Fruit fly (Drosophila melanogaster) whole organism, embryonic: ENCODE results near the gene glu.

Experiments used
- Adf1 ChIP-seq: fragments of 200-800 bp; sonication (Bioruptor generic); IDR thresholded peaks from 2 replicates; pipeline ENCODE4 v1.3.6; 2022; ENCODE audit warnings: missing biosample characterization, missing genetic modification characterization
- Atf-2 ChIP-seq: fragments of 200-800 bp; sonication (Bioruptor generic); optimal IDR thresholded peaks from 2 replicates; lab custom pipeline; 2016; ENCODE audit warnings: missing biosample characterization, missing genetic modification characterization
- Bteb2 ChIP-seq: fragments of 200-800 bp; sonication (Bioruptor generic); optimal IDR thresholded peaks from 2 replicates; lab custom pipeline; 2016; ENCODE audit warnings: missing biosample characterization, missing genetic modification characterization
- CG10543 ChIP-seq: fragments of 200-800 bp; sonication (Bioruptor generic); optimal IDR thresholded peaks from 3 replicates; lab custom pipeline; 2017; ENCODE audit warnings: missing biosample characterization, mild to moderate bottlenecking, missing genetic modification characterization, moderate library complexity
- CG13624 ChIP-seq: fragments of 200-800 bp; sonication (Bioruptor generic); optimal IDR thresholded peaks from 2 replicates; lab custom pipeline; 2016; ENCODE audit warnings: missing biosample characterization, missing genetic modification characterization
- CG16863 ChIP-seq: fragments of 200-800 bp; sonication (Bioruptor generic); optimal IDR thresholded peaks from 3 replicates; lab custom pipeline; 2016; ENCODE audit warnings: missing biosample characterization, missing genetic modification characterization
- CG1792 ChIP-seq: fragments of 200-800 bp; sonication (Bioruptor generic); optimal IDR thresholded peaks from 2 replicates; lab custom pipeline; 2016; ENCODE audit warnings: missing biosample characterization, missing genetic modification characterization
- CG1832 ChIP-seq: fragments of 200-800 bp; sonication (Bioruptor generic); optimal IDR thresholded peaks from 2 replicates; lab custom pipeline; 2017; ENCODE audit warnings: missing biosample characterization, mild to moderate bottlenecking, missing genetic modification characterization, inconsistent platforms
- CG18619 ChIP-seq: fragments of 200-800 bp; sonication (Bioruptor generic); optimal IDR thresholded peaks from 3 replicates; lab custom pipeline; 2017; ENCODE audit warnings: missing biosample characterization, mild to moderate bottlenecking, missing genetic modification characterization
- CG2120 ChIP-seq: fragments of 200-800 bp; sonication (Bioruptor generic); optimal IDR thresholded peaks from 3 replicates; lab custom pipeline; 2016; ENCODE audit warnings: missing biosample characterization, missing genetic modification characterization
- CG2889 ChIP-seq: fragments of 200-800 bp; sonication (Bioruptor generic); IDR thresholded peaks from 3 replicates; pipeline ENCODE4 v1.3.6; 2022; ENCODE audit warnings: missing biosample characterization, missing genetic modification characterization
- CG42726 ChIP-seq: fragments of 200-800 bp; sonication (Bioruptor generic); IDR thresholded peaks from 2 replicates; pipeline ENCODE4 v1.3.6; 2022; ENCODE audit warnings: missing biosample characterization, missing genetic modification characterization; ENCODE audit not compliant: partially characterized antibody
- CG4360 ChIP-seq: fragments of 200-800 bp; sonication (Bioruptor generic); IDR thresholded peaks from 2 replicates; pipeline ENCODE4 v1.3.6; 2022; ENCODE audit warnings: missing biosample characterization, missing genetic modification characterization
- CG5180 ChIP-seq: fragments of 200-800 bp; sonication (Bioruptor generic); optimal IDR thresholded peaks from 3 replicates; lab custom pipeline; 2017; ENCODE audit warnings: missing biosample characterization, missing genetic modification characterization, mild to moderate bottlenecking, moderate library complexity, missing genetic modification reagents
- CG6689 ChIP-seq: fragments of 200-800 bp; sonication (Bioruptor generic); IDR thresholded peaks from 2 replicates; pipeline ENCODE4 v1.3.6; 2022; ENCODE audit warnings: missing biosample characterization, missing genetic modification characterization
- CG7786 ChIP-seq: fragments of 200-800 bp; sonication (Bioruptor generic); optimal IDR thresholded peaks from 2 replicates; lab custom pipeline; 2016; ENCODE audit warnings: missing biosample characterization, missing genetic modification characterization
- CG8924 ChIP-seq: fragments of 200-800 bp; optimal IDR thresholded peaks from 3 replicates; lab custom pipeline; 2019; ENCODE audit warnings: missing biosample characterization, mild to moderate bottlenecking, missing genetic modification characterization, moderate library complexity
- CG9932 ChIP-seq: fragments of 200-800 bp; sonication (Bioruptor generic); IDR thresholded peaks from 2 replicates; pipeline ENCODE4 v1.3.6; 2022; ENCODE audit warnings: missing biosample characterization, missing genetic modification characterization
- Ets65A ChIP-seq: fragments of 200-800 bp; sonication (Bioruptor generic); peaks from one replicate; lab custom pipeline; 2016; ENCODE audit warnings: missing biosample characterization, missing genetic modification characterization
- Fer2 ChIP-seq: fragments of 200-800 bp; sonication (Bioruptor generic); optimal IDR thresholded peaks from 2 replicates; lab custom pipeline; 2018; ENCODE audit warnings: missing biosample characterization, mild to moderate bottlenecking, missing genetic modification characterization, moderate library complexity
- Lhr ChIP-seq: fragments of 200-800 bp; sonication (Bioruptor generic); optimal IDR thresholded peaks from 3 replicates; lab custom pipeline; 2017; ENCODE audit warnings: mild to moderate bottlenecking, missing biosample characterization, missing genetic modification reagents, missing genetic modification characterization
- MESR4 ChIP-seq: fragments of 200-800 bp; sonication (Bioruptor generic); optimal IDR thresholded peaks from 2 replicates; lab custom pipeline; 2018; ENCODE audit warnings: missing biosample characterization, mild to moderate bottlenecking, missing genetic modification characterization, moderate library complexity
- Max ChIP-seq: fragments of 200-800 bp; sonication (Bioruptor generic); optimal IDR thresholded peaks from 2 replicates; lab custom pipeline; 2016; ENCODE audit warnings: missing biosample characterization, mild to moderate bottlenecking, missing genetic modification characterization
- Med ChIP-seq: fragments of 200-800 bp; sonication (Bioruptor generic); peaks from one replicate; lab custom pipeline; 2016; ENCODE audit warnings: missing biosample characterization, missing genetic modification characterization, mild to moderate bottlenecking, inconsistent platforms, moderate library complexity
- NC2β ChIP-seq: fragments of 200-800 bp; sonication (Bioruptor generic); optimal IDR thresholded peaks from 2 replicates; lab custom pipeline; 2016; ENCODE audit warnings: missing biosample characterization, missing genetic modification characterization
- Oli ChIP-seq: fragments of 200-800 bp; sonication (Bioruptor generic); optimal IDR thresholded peaks from 2 replicates; lab custom pipeline; 2018; ENCODE audit warnings: missing biosample characterization, mild to moderate bottlenecking, missing genetic modification characterization, moderate library complexity
- Sox102F ChIP-seq: fragments of 200-800 bp; sonication (Bioruptor generic); optimal IDR thresholded peaks from 2 replicates; lab custom pipeline; 2018; ENCODE audit warnings: missing biosample characterization, mild to moderate bottlenecking, missing genetic modification characterization, moderate library complexity
- Stat92E ChIP-seq, 3 experiments: fragments of >200 bp in 2 of 3; fragments of 200-800 bp in 1 of 3; sonication (Bioruptor generic) in 1 of 3; optimal IDR thresholded peaks; 2 replicates each; lab custom pipeline; 2017 to 2019; ENCODE audit warnings: missing biosample characterization in 3 of 3, missing genetic modification characterization in 3 of 3, mild to moderate bottlenecking in 1 of 3, moderate library complexity in 1 of 3
- al ChIP-seq: fragments of 200-800 bp; sonication (Bioruptor generic); IDR thresholded peaks from 2 replicates; pipeline ENCODE4 v1.3.6; 2022; ENCODE audit warnings: missing biosample characterization, missing genetic modification characterization
- amos ChIP-seq: fragments of 200-800 bp; sonication (Bioruptor generic); IDR thresholded peaks from 2 replicates; pipeline ENCODE4 v1.3.6; 2022; ENCODE audit warnings: missing biosample characterization, missing genetic modification characterization; ENCODE audit not compliant: partially characterized antibody
- az2 ChIP-seq: fragments of 200-800 bp; sonication (Bioruptor generic); optimal IDR thresholded peaks from 3 replicates; lab custom pipeline; 2016; ENCODE audit warnings: missing biosample characterization, missing genetic modification characterization
- btn ChIP-seq: fragments of 200-800 bp; sonication (Bioruptor generic); optimal IDR thresholded peaks from 2 replicates; lab custom pipeline; 2016; ENCODE audit warnings: missing biosample characterization, missing genetic modification characterization
- chm ChIP-seq: fragments of 200-800 bp; sonication (Bioruptor generic); IDR thresholded peaks from 2 replicates; pipeline ENCODE4 v1.3.6; 2022; ENCODE audit warnings: missing biosample characterization, missing genetic modification characterization
- ci ChIP-seq: fragments of 200-800 bp; sonication (Bioruptor generic); IDR thresholded peaks from 3 replicates; pipeline ENCODE4 v1.3.6; 2022; ENCODE audit warnings: missing biosample characterization, missing genetic modification characterization
- corto ChIP-seq: fragments of 200-800 bp; sonication (Bioruptor generic); optimal IDR thresholded peaks from 2 replicates; lab custom pipeline; 2016; ENCODE audit warnings: missing biosample characterization, mild to moderate bottlenecking, missing genetic modification characterization, moderate library complexity
- emc ChIP-seq: fragments of 200-800 bp; sonication (Bioruptor generic); optimal IDR thresholded peaks from 2 replicates; lab custom pipeline; 2016; ENCODE audit warnings: missing biosample characterization, missing genetic modification characterization
- fd96Cb ChIP-seq: fragments of 200-800 bp; sonication (Bioruptor generic); optimal IDR thresholded peaks from 2 replicates; lab custom pipeline; 2018; ENCODE audit warnings: missing biosample characterization, mild to moderate bottlenecking, missing genetic modification characterization, moderate library complexity
- gcm ChIP-seq: fragments of 200-800 bp; sonication (Bioruptor generic); optimal IDR thresholded peaks from 2 replicates; lab custom pipeline; 2019; ENCODE audit warnings: missing biosample characterization, mild to moderate bottlenecking, missing genetic modification characterization, moderate library complexity
- gt ChIP-seq: fragments of 200-800 bp; sonication (Bioruptor generic); IDR thresholded peaks from 2 replicates; pipeline ENCODE4 v1.3.6; 2022; ENCODE audit warnings: missing biosample characterization, missing genetic modification characterization
- klu ChIP-seq: fragments of 200-800 bp; sonication (Bioruptor generic); IDR thresholded peaks from 2 replicates; pipeline ENCODE4 v1.3.6; 2022; ENCODE audit warnings: missing biosample characterization, missing genetic modification characterization
- sens ChIP-seq: fragments of 200-800 bp; sonication (Bioruptor generic); peaks from one replicate; lab custom pipeline; 2016; ENCODE audit warnings: missing biosample characterization, missing genetic modification characterization
- slbo ChIP-seq: fragments of 200-800 bp; sonication (Bioruptor generic); IDR thresholded peaks from 2 replicates; pipeline ENCODE4 v1.3.6; 2022; ENCODE audit warnings: missing biosample characterization, missing genetic modification characterization
- sug ChIP-seq: fragments of 200-800 bp; optimal IDR thresholded peaks from 2 replicates; lab custom pipeline; 2019; ENCODE audit warnings: missing biosample characterization, mild to moderate bottlenecking, missing genetic modification characterization, moderate library complexity
- tna ChIP-seq: fragments of 200-800 bp; sonication (Bioruptor generic); IDR thresholded peaks from 2 replicates; pipeline ENCODE4 v1.3.6; 2022; ENCODE audit warnings: missing biosample characterization, missing genetic modification characterization; ENCODE audit not compliant: partially characterized antibody
- toy ChIP-seq: fragments of 200-800 bp; sonication (Bioruptor generic); IDR thresholded peaks from 2 replicates; pipeline ENCODE4 v1.3.6; 2022; ENCODE audit warnings: missing biosample characterization, missing genetic modification characterization
- unpg ChIP-seq: fragments of 200-800 bp; sonication (Bioruptor generic); optimal IDR thresholded peaks from 3 replicates; lab custom pipeline; 2018; ENCODE audit warnings: missing biosample characterization, mild to moderate bottlenecking, missing genetic modification characterization, moderate library complexity
- zen2 ChIP-seq: fragments of 200-800 bp; sonication (Bioruptor generic); IDR thresholded peaks from 3 replicates; pipeline ENCODE4 v1.3.6; 2022; ENCODE audit warnings: missing biosample characterization, missing genetic modification characterization; ENCODE audit not compliant: partially characterized antibody

glu gene

DNA sequence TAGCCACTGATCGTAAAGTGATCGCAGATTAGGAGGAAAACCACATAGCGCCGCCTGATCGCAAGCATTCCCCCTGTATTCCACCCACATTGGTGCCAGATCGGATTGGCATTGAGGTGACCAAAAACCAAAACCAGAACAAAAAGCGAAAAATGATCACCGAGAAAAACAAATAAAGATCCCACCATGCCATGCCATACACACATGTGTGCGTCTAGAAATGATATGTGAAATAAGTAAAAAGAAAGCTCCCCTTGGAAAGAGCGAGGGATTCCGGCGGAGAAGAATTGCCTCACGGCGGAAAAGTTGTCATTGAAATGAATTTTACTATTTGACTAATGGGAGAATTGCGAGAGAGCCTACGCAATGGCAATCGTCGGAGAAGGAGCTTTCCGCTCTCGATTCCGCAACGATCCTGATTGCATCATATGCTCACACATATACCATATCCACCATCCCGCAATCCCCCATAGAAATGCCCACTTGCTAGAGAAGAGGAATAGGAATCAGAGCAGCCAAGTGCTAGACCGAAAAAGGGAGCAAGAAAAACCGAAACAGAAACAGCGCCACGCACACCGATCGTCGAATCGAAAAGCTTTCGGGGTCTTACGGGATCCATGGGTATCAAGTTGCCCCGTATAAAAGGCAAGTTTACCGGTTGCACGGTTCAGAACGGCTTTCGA, 28.0 kb upstream of the glu start, which contains the start of gene Mhc (continued):
- TF ChIP-seq CG10543 (GFP tag; lab: Kevin White, UChicago) (peak; percentile 17), CG16863 (GFP tag; lab: Kevin White, UChicago) (no peak), CG42726 (no peak), Adf1 (no peak), CG13624 (GFP tag; lab: Kevin White, UChicago) (no peak), corto (GFP tag; lab: Kevin White, UChicago) (no peak)

DNA sequence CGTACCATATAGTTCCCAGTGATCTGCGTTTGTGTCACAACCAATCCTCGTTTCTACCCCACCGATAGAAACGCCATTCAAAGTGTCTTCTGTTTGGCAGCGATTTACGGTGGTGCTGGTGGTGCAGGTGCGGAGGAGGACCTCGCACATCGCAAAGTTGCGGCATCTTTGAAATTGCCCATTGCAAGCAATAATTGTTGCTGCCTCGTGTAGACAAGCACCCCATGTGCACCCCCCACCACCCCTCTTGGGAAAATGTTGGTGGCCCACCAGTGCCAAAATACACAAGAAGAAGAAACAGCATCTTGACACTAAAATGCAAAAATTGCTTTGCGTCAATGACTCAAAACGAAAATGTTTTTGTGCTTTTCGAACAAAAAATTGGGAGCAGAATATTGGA, 26.3 kb upstream of the glu start:
- TF ChIP-seq Stat92E (GFP tag; optimal IDR thresholded peaks at IDR 0.05; lab: Kevin White, UChicago) = no peak
- no peak for TF ChIP-seq btn
- no peak for TF ChIP-seq CG8924 (tag; lab: Kevin White, UChicago)
- TF ChIP-seq Ets65A (GFP tag; lab: Kevin White, UChicago) = peak; percentile 58
- no peak for TF ChIP-seq Max (GFP tag; lab: Kevin White, UChicago)
- 0 out of 2 replicates have a peak, but pooled peaks have one; percentile 21 for TF ChIP-seq toy (GFP tag; lab: Robert Waterston, UW)
- TF ChIP-seq Atf-2 (GFP tag; lab: Kevin White, UChicago) = no peak
- no peak for TF ChIP-seq chm (GFP tag; lab: Robert Waterston, UW)

DNA sequence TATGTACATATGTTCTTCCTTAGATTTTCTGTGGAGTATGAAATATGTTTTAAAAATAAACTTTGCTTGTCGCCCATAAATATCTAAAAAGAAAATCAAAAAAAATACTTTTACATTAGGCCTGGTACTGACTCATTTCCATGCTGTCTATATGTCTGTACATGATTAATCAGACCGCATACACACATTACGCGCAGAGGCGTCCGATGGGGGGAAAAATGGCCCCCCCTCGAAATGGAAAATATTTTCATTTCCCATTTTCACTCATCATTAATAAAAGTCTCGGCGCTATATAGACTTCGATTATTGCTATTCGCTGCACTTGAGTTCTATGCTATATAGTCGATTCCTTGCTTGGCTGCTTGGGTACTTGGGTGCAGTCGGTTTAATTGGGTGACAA, 23.7 kb upstream of the glu start:
- TF ChIP-seq CG2120 (GFP tag; lab: Kevin White, UChicago) = peak; percentile 10
- TF ChIP-seq CG5180 (GFP tag; lab: Kevin White, UChicago) = no peak
- TF ChIP-seq klu (GFP tag; lab: Robert Waterston, UW) = no peak
- TF ChIP-seq amos (GFP tag; lab: Robert Waterston, UW) = no peak
- no peak for TF ChIP-seq CG7786
- no peak for TF ChIP-seq Bteb2 (GFP tag; lab: Kevin White, UChicago)
- no peak for TF ChIP-seq gcm (GFP tag; lab: Kevin White, UChicago)
- no peak for TF ChIP-seq zen2 (GFP tag; lab: Robert Waterston, UW)
- TF ChIP-seq sug (tag; lab: Kevin White, UChicago) = peak; percentile 11
- no peak for TF ChIP-seq Oli (tag; lab: Kevin White, UChicago)
- no peak for TF ChIP-seq Lhr (GFP tag; lab: Kevin White, UChicago)
- no peak for TF ChIP-seq NC2β (GFP tag; lab: Kevin White, UChicago)
- TF ChIP-seq unpg (GFP tag; lab: Kevin White, UChicago) = peak; percentile 11
- TF ChIP-seq CG1792 (GFP tag; lab: Kevin White, UChicago) = no peak
- 0 out of 3 replicates have a peak, but pooled peaks have one; percentile 37 for TF ChIP-seq ci
- TF ChIP-seq slbo = peak; percentile 35; the same call in 1 of the 2 replicates
- no peak for TF ChIP-seq az2 (GFP tag; lab: Kevin White, UChicago)
- TF ChIP-seq tna (GFP tag; lab: Robert Waterston, UW) = no peak
- no peak for TF ChIP-seq emc (GFP tag; lab: Kevin White, UChicago)
- 0 out of 2 replicates have a peak, but pooled peaks have one; percentile 11 for TF ChIP-seq CG9932 (GFP tag; lab: Robert Waterston, UW)
- no peak for TF ChIP-seq gt (GFP tag; lab: Robert Waterston, UW)
- peak; percentile 65 for TF ChIP-seq sens (GFP tag; lab: Kevin White, UChicago)
- TF ChIP-seq CG4360 = no peak
- TF ChIP-seq Sox102F = peak; percentile 37
- TF ChIP-seq CG8924 (tag; lab: Kevin White, UChicago) = no peak
- no peak for TF ChIP-seq fd96Cb
- TF ChIP-seq Med (GFP tag; lab: Kevin White, UChicago) = peak; percentile 59
- TF ChIP-seq al (GFP tag; lab: Robert Waterston, UW) = no peak
- peak; percentile 76 for TF ChIP-seq Ets65A (GFP tag; lab: Kevin White, UChicago)
- no peak for TF ChIP-seq Fer2 (tag; lab: Kevin White, UChicago)
- TF ChIP-seq CG2889 (GFP tag; lab: Robert Waterston, UW) = no peak
- no peak for TF ChIP-seq CG6689
- TF ChIP-seq CG18619 (GFP tag; lab: Kevin White, UChicago) = no peak
- TF ChIP-seq CG1832 = no peak
- no peak for TF ChIP-seq MESR4 (GFP tag; lab: Kevin White, UChicago)
